Fruit fly (Drosophila melanogaster) whole organism, embryonic: ENCODE measurements around the gene CG42494.

Source experiments
- Aef1 ChIP-seq: fragments of 200-800 bp; sonication (Bioruptor generic); IDR thresholded peaks from 3 replicates; pipeline ENCODE4 v1.3.6; 2022; ENCODE audit warnings: missing biosample characterization, missing genetic modification characterization
- CG11093 ChIP-seq: fragments of 200-800 bp; sonication (Bioruptor generic); IDR thresholded peaks from 3 replicates; pipeline ENCODE4 v1.3.6; 2022; ENCODE audit warnings: missing biosample characterization, missing genetic modification characterization
- CG11398 ChIP-seq: fragments of 200-800 bp; sonication (Bioruptor generic); optimal IDR thresholded peaks from 2 replicates; lab custom pipeline; 2016; ENCODE audit warnings: missing biosample characterization, missing genetic modification characterization
- CG12299 ChIP-seq: fragments of 200-800 bp; sonication (Bioruptor generic); optimal IDR thresholded peaks from 2 replicates; lab custom pipeline; 2018; ENCODE audit warnings: missing biosample characterization, mild to moderate bottlenecking, missing genetic modification characterization
- CG13296 ChIP-seq: fragments of 200-800 bp; sonication (Bioruptor generic); optimal IDR thresholded peaks from 3 replicates; lab custom pipeline; 2018; ENCODE audit warnings: missing biosample characterization, mild to moderate bottlenecking, missing genetic modification characterization
- CG13424 ChIP-seq: fragments of 200-800 bp; sonication (Bioruptor generic); optimal IDR thresholded peaks from 2 replicates; lab custom pipeline; 2019; ENCODE audit warnings: missing biosample characterization, mild to moderate bottlenecking, missing genetic modification characterization, moderate library complexity
- CG14965 ChIP-seq: fragments of 200-800 bp; sonication (Bioruptor generic); optimal IDR thresholded peaks from 2 replicates; lab custom pipeline; 2016; ENCODE audit warnings: missing biosample characterization, missing genetic modification characterization, borderline replicate concordance
- CG15696 ChIP-seq: fragments of 200-800 bp; sonication (Bioruptor generic); optimal IDR thresholded peaks from 2 replicates; lab custom pipeline; 2019; ENCODE audit warnings: missing biosample characterization, mild to moderate bottlenecking, missing genetic modification characterization, moderate library complexity
- CG1602 ChIP-seq: fragments of 200-800 bp; sonication (Bioruptor generic); optimal IDR thresholded peaks from 3 replicates; lab custom pipeline; 2016; ENCODE audit warnings: missing biosample characterization, missing genetic modification characterization
- CG16779 ChIP-seq: fragments of 200-800 bp; sonication (Bioruptor generic); IDR thresholded peaks from 2 replicates; pipeline ENCODE4 v1.3.6; 2022; ENCODE audit warnings: missing biosample characterization, missing genetic modification characterization
- CG1792 ChIP-seq: fragments of 200-800 bp; sonication (Bioruptor generic); optimal IDR thresholded peaks from 2 replicates; lab custom pipeline; 2016; ENCODE audit warnings: missing biosample characterization, missing genetic modification characterization
- CG2712 ChIP-seq: fragments of 200-800 bp; optimal IDR thresholded peaks from 3 replicates; lab custom pipeline; 2019; ENCODE audit warnings: missing biosample characterization, mild to moderate bottlenecking, missing genetic modification characterization, moderate library complexity
- CG30403 ChIP-seq: fragments of 200-800 bp; sonication (Bioruptor generic); optimal IDR thresholded peaks from 3 replicates; lab custom pipeline; 2016; ENCODE audit warnings: missing biosample characterization, missing genetic modification characterization
- CG31224 ChIP-seq: fragments of 200-800 bp; sonication (Bioruptor generic); IDR thresholded peaks from 2 replicates; pipeline ENCODE4 v1.3.6; 2022; ENCODE audit warnings: missing biosample characterization, missing genetic modification characterization
- CG34224 ChIP-seq: fragments of 200-800 bp; sonication (Bioruptor generic); IDR thresholded peaks from 3 replicates; pipeline ENCODE4 v1.3.6; 2022; ENCODE audit warnings: missing biosample characterization, missing genetic modification characterization; ENCODE audit not compliant: partially characterized antibody
- CG4360 ChIP-seq: fragments of 200-800 bp; sonication (Bioruptor generic); IDR thresholded peaks from 2 replicates; pipeline ENCODE4 v1.3.6; 2022; ENCODE audit warnings: missing biosample characterization, missing genetic modification characterization
- CG43689 ChIP-seq: fragments of 200-800 bp; sonication (Bioruptor generic); IDR thresholded peaks from 2 replicates; pipeline ENCODE4 v1.3.6; 2022; ENCODE audit warnings: missing biosample characterization, missing genetic modification characterization
- CG4707 ChIP-seq: fragments of 200-800 bp; sonication (Bioruptor generic); optimal IDR thresholded peaks from 2 replicates; lab custom pipeline; 2018; ENCODE audit warnings: missing biosample characterization, mild to moderate bottlenecking, missing genetic modification characterization, moderate library complexity
- CG4854 ChIP-seq: fragments of 200-800 bp; sonication (Bioruptor generic); optimal IDR thresholded peaks from 2 replicates; lab custom pipeline; 2016; ENCODE audit warnings: missing biosample characterization, missing genetic modification characterization, inconsistent platforms
- CG6854 ChIP-seq: fragments of 200-800 bp; sonication (Bioruptor generic); optimal IDR thresholded peaks from 3 replicates; lab custom pipeline; 2017; ENCODE audit warnings: missing biosample characterization, mild to moderate bottlenecking, missing genetic modification characterization
- CG8290 ChIP-seq, 3 experiments: fragments of 200-800 bp; sonication (Bioruptor generic); optimal IDR thresholded peaks; 2 replicates each; lab custom pipeline; 2016 to 2019; ENCODE audit warnings: missing biosample characterization in 3 of 3, missing genetic modification characterization in 3 of 3, mild to moderate bottlenecking in 2 of 3, moderate library complexity in 1 of 3
- CG9932 ChIP-seq: fragments of 200-800 bp; sonication (Bioruptor generic); IDR thresholded peaks from 2 replicates; pipeline ENCODE4 v1.3.6; 2022; ENCODE audit warnings: missing biosample characterization, missing genetic modification characterization
- HHEX ChIP-seq: fragments of 200-800 bp; sonication (Bioruptor generic); optimal IDR thresholded peaks from 3 replicates; lab custom pipeline; 2017; ENCODE audit warnings: missing biosample characterization, mild to moderate bottlenecking, missing genetic modification characterization, missing genetic modification reagents
- HmgZ ChIP-seq: fragments of 200-800 bp; sonication (Bioruptor generic); optimal IDR thresholded peaks from 2 replicates; lab custom pipeline; 2018; ENCODE audit warnings: missing biosample characterization, mild to moderate bottlenecking, missing genetic modification characterization
- Hr78 ChIP-seq, 2 experiments: fragments of 200-800 bp in 1 of 2; fragments of >200 bp in 1 of 2; sonication (Bioruptor generic) in 1 of 2; optimal IDR thresholded peaks; 2 replicates each; lab custom pipeline; 2017 to 2019; ENCODE audit warnings: missing biosample characterization in 2 of 2, missing genetic modification characterization in 2 of 2, mild to moderate bottlenecking in 1 of 2, moderate library complexity in 1 of 2
- Med ChIP-seq: fragments of 200-800 bp; sonication (Bioruptor generic); peaks from one replicate; lab custom pipeline; 2016; ENCODE audit warnings: missing biosample characterization, missing genetic modification characterization, mild to moderate bottlenecking, inconsistent platforms, moderate library complexity
- Mrtf ChIP-seq: fragments of 200-800 bp; sonication (Bioruptor generic); IDR thresholded peaks from 3 replicates; pipeline ENCODE4 v1.3.6; 2022; ENCODE audit warnings: missing biosample characterization, missing genetic modification characterization
- Oaz ChIP-seq: fragments of 200-800 bp; sonication (Bioruptor generic); IDR thresholded peaks from 2 replicates; pipeline ENCODE4 v1.3.6; 2022; ENCODE audit warnings: missing biosample characterization, missing genetic modification characterization
- Poxn ChIP-seq: fragments of 200-800 bp; sonication (Bioruptor generic); IDR thresholded peaks from 2 replicates; pipeline ENCODE4 v1.3.6; 2022; ENCODE audit warnings: missing biosample characterization, missing genetic modification characterization
- Sin3A ChIP-seq: fragments of >200 bp; optimal IDR thresholded peaks from 2 replicates; lab custom pipeline; 2018
- Six4 ChIP-seq: fragments of 200-800 bp; sonication (Bioruptor generic); optimal IDR thresholded peaks from 2 replicates; lab custom pipeline; 2016; ENCODE audit warnings: missing biosample characterization, missing genetic modification characterization
- al ChIP-seq: fragments of 200-800 bp; sonication (Bioruptor generic); IDR thresholded peaks from 2 replicates; pipeline ENCODE4 v1.3.6; 2022; ENCODE audit warnings: missing biosample characterization, missing genetic modification characterization
- bsh ChIP-seq, 2 experiments: fragments of 200-800 bp; sonication (Bioruptor generic); optimal IDR thresholded peaks; 2 replicates each; lab custom pipeline; 2017 to 2018; ENCODE audit warnings: mild to moderate bottlenecking in 2 of 2, missing biosample characterization in 2 of 2, missing genetic modification characterization in 2 of 2, moderate library complexity in 1 of 2
- chm ChIP-seq: fragments of 200-800 bp; sonication (Bioruptor generic); IDR thresholded peaks from 2 replicates; pipeline ENCODE4 v1.3.6; 2022; ENCODE audit warnings: missing biosample characterization, missing genetic modification characterization
- cwo ChIP-seq: fragments of 200-800 bp; sonication (Bioruptor generic); optimal IDR thresholded peaks from 3 replicates; lab custom pipeline; 2017; ENCODE audit warnings: missing biosample characterization, missing genetic modification characterization, mild to moderate bottlenecking, moderate library complexity, missing genetic modification reagents
- gcm ChIP-seq: fragments of 200-800 bp; sonication (Bioruptor generic); optimal IDR thresholded peaks from 2 replicates; lab custom pipeline; 2019; ENCODE audit warnings: missing biosample characterization, mild to moderate bottlenecking, missing genetic modification characterization, moderate library complexity
- gsb-n ChIP-seq: fragments of 200-800 bp; sonication (Bioruptor generic); optimal IDR thresholded peaks from 3 replicates; lab custom pipeline; 2018; ENCODE audit warnings: missing biosample characterization, mild to moderate bottlenecking, missing genetic modification characterization
- gt ChIP-seq: fragments of 200-800 bp; sonication (Bioruptor generic); IDR thresholded peaks from 2 replicates; pipeline ENCODE4 v1.3.6; 2022; ENCODE audit warnings: missing biosample characterization, missing genetic modification characterization
- jigr1 ChIP-seq: fragments of 200-800 bp; sonication (Bioruptor generic); IDR thresholded peaks from 3 replicates; pipeline ENCODE4 v1.3.6; 2022; ENCODE audit warnings: missing biosample characterization, missing genetic modification characterization
- knrl ChIP-seq: fragments of 200-800 bp; sonication (Bioruptor generic); IDR thresholded peaks from 3 replicates; pipeline ENCODE4 v1.3.6; 2022; ENCODE audit warnings: missing biosample characterization, missing genetic modification characterization; ENCODE audit not compliant: partially characterized antibody
- lmd ChIP-seq: fragments of 200-800 bp; sonication (Bioruptor generic); IDR thresholded peaks from 2 replicates; pipeline ENCODE4 v1.3.6; 2022; ENCODE audit warnings: missing biosample characterization, missing genetic modification characterization
- p53 ChIP-seq: fragments of 200-800 bp; sonication (Bioruptor generic); optimal IDR thresholded peaks from 2 replicates; lab custom pipeline; 2016; ENCODE audit warnings: missing biosample characterization, missing genetic modification characterization
- psq ChIP-seq: fragments of 200-800 bp; sonication (Bioruptor generic); optimal IDR thresholded peaks from 2 replicates; lab custom pipeline; 2017; ENCODE audit warnings: missing biosample characterization, missing genetic modification characterization
- row ChIP-seq: fragments of 200-800 bp; sonication (Bioruptor generic); IDR thresholded peaks from 3 replicates; pipeline ENCODE4 v1.3.6; 2022; ENCODE audit warnings: missing biosample characterization, missing genetic modification characterization
- sd ChIP-seq: fragments of 200-800 bp; sonication (Bioruptor generic); optimal IDR thresholded peaks from 3 replicates; lab custom pipeline; 2018; ENCODE audit warnings: missing biosample characterization, mild to moderate bottlenecking, missing genetic modification characterization, moderate library complexity
- sim ChIP-seq: fragments of 200-800 bp; sonication (Bioruptor generic); IDR thresholded peaks from 2 replicates; pipeline ENCODE4 v1.3.6; 2022; ENCODE audit warnings: missing biosample characterization, missing genetic modification characterization
- sima ChIP-seq: fragments of 200-800 bp; sonication (Bioruptor generic); optimal IDR thresholded peaks from 2 replicates; lab custom pipeline; 2016; ENCODE audit warnings: missing biosample characterization, missing genetic modification characterization
- sr ChIP-seq: fragments of 200-800 bp; sonication (Bioruptor generic); IDR thresholded peaks from 3 replicates; pipeline ENCODE4 v1.3.6; 2022; ENCODE audit warnings: missing biosample characterization, missing genetic modification characterization
- trem ChIP-seq: fragments of 200-800 bp; optimal IDR thresholded peaks from 3 replicates; lab custom pipeline; 2019; ENCODE audit warnings: missing biosample characterization, mild to moderate bottlenecking, missing genetic modification characterization, moderate library complexity
- vnd ChIP-seq: fragments of 200-800 bp; sonication (Bioruptor generic); IDR thresholded peaks from 3 replicates; pipeline ENCODE4 v1.3.6; 2022; ENCODE audit warnings: missing biosample characterization, missing genetic modification characterization; ENCODE audit not compliant: partially characterized antibody
- wek ChIP-seq: fragments of 200-800 bp; sonication (Bioruptor generic); optimal IDR thresholded peaks from 3 replicates; lab custom pipeline; 2018; ENCODE audit warnings: missing biosample characterization, mild to moderate bottlenecking, missing genetic modification characterization, moderate library complexity
- wor ChIP-seq: fragments of 200-800 bp; sonication (Bioruptor generic); IDR thresholded peaks from 2 replicates; pipeline ENCODE4 v1.3.6; 2022; ENCODE audit warnings: missing biosample characterization, missing genetic modification characterization

CG42494 gene

DNA sequence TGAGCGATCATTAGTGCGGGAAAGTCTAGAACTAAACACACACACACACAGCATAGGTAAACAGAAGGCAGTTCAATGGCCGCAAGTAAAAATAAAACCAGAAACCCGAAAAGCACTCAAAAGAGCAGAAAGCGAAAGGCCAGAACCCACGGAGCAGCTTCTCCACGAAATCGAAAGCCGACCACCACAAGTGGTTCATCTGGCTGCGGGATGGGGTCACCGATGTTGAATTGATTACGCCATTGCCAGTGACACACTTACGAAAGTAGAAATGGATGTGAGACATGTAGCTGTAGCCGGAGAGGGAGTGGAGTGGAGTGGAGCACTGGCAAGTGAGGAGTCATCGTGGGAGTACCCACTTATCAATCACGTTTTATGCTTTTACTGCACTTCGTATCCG, 42.8 kb upstream of the CG42494 start (continued):
- TF ChIP-seq gcm (GFP tag; lab: Kevin White, UChicago) = peak; percentile 64
- no peak for TF ChIP-seq cwo (GFP tag; lab: Kevin White, UChicago)
- no peak for TF ChIP-seq CG13296 (GFP tag; lab: Kevin White, UChicago)
- TF ChIP-seq Sin3A = no peak
- no peak for TF ChIP-seq CG13424 (tag; lab: Kevin White, UChicago)
- no peak for TF ChIP-seq gt (GFP tag; lab: Robert Waterston, UW)
- TF ChIP-seq psq = no peak
- TF ChIP-seq CG14965 (GFP tag; lab: Kevin White, UChicago) = no peak
- no peak; the same call in 1 of the 2 replicates for TF ChIP-seq chm (GFP tag; lab: Robert Waterston, UW)
- TF ChIP-seq al (GFP tag; lab: Robert Waterston, UW) = no peak
- no peak for TF ChIP-seq sd (tag; lab: Kevin White, UChicago)
- TF ChIP-seq CG4360 (GFP tag; lab: Robert Waterston, UW) = no peak
- TF ChIP-seq Hr78 (GFP tag; optimal IDR thresholded peaks at IDR 0.05; lab: Kevin White, UChicago) = peak in 1 of 2 experiments; percentile 88
- peak; percentile 36; the same call in 1 of the 2 replicates for TF ChIP-seq sim (GFP tag; lab: Robert Waterston, UW)
- TF ChIP-seq CG1792 = no peak
- TF ChIP-seq wek (GFP tag; lab: Kevin White, UChicago) = no peak
- no peak for TF ChIP-seq CG1602 (GFP tag; lab: Kevin White, UChicago)
- no peak for TF ChIP-seq knrl
- no peak for TF ChIP-seq wor (GFP tag; lab: Robert Waterston, UW)
- TF ChIP-seq sr = no peak
- TF ChIP-seq p53 (GFP tag; lab: Kevin White, UChicago) = no peak
- TF ChIP-seq row (GFP tag; lab: Robert Waterston, UW) = no peak
- no peak for TF ChIP-seq CG34224 (GFP tag; lab: Robert Waterston, UW)
- TF ChIP-seq Aef1 (GFP tag; lab: Robert Waterston, UW) = no peak
- no peak for TF ChIP-seq CG31224 (GFP tag; lab: Robert Waterston, UW)
- peak in 1 of 2 experiments; percentile 61 for TF ChIP-seq bsh (GFP tag; optimal IDR thresholded peaks at IDR 0.05; lab: Kevin White, UChicago)
- no peak for TF ChIP-seq CG8290 (GFP tag; optimal IDR thresholded peaks at IDR 0.05; lab: Kevin White, UChicago)
- TF ChIP-seq CG8290 (tag; optimal IDR thresholded peaks at IDR 0.05; lab: Kevin White, UChicago) = peak in 1 of 2 experiments; percentile 38
- TF ChIP-seq HHEX (GFP tag; lab: Kevin White, UChicago) = no peak
- no peak for TF ChIP-seq CG30403 (GFP tag; lab: Kevin White, UChicago)
- no peak for TF ChIP-seq HmgZ
- no peak for TF ChIP-seq CG12299 (tag; lab: Kevin White, UChicago)
- no peak for TF ChIP-seq Six4
- TF ChIP-seq sima = no peak
- no peak for TF ChIP-seq Oaz (GFP tag; lab: Robert Waterston, UW)
- TF ChIP-seq CG9932 (GFP tag; lab: Robert Waterston, UW) = no peak
- no peak for TF ChIP-seq Med (GFP tag; lab: Kevin White, UChicago)
- TF ChIP-seq CG16779 = no peak
- no peak for TF ChIP-seq CG11398
- no peak for TF ChIP-seq CG43689 (GFP tag; lab: Robert Waterston, UW)
- TF ChIP-seq Mrtf (GFP tag; lab: Robert Waterston, UW) = no peak
- TF ChIP-seq trem = no peak
- TF ChIP-seq jigr1 (GFP tag; lab: Robert Waterston, UW) = no peak
- no peak for TF ChIP-seq CG11093 (GFP tag; lab: Robert Waterston, UW)
- no peak for TF ChIP-seq CG6854 (GFP tag; lab: Kevin White, UChicago)
- no peak for TF ChIP-seq vnd
- peak; percentile 50 for TF ChIP-seq gsb-n
- TF ChIP-seq Poxn (GFP tag; lab: Robert Waterston, UW) = no peak
- no peak for TF ChIP-seq CG4707 (GFP tag; lab: Kevin White, UChicago)
- TF ChIP-seq CG4854 = no peak
- no peak for TF ChIP-seq lmd (GFP tag; lab: Robert Waterston, UW)
- peak; percentile 34 for TF ChIP-seq CG2712 (tag; lab: Kevin White, UChicago)
- no peak for TF ChIP-seq CG15696 (tag; lab: Kevin White, UChicago)
